Worm (Caenorhabditis elegans): ENCODE measurements around the gene hot-2.

Gene hot-2

DNA sequence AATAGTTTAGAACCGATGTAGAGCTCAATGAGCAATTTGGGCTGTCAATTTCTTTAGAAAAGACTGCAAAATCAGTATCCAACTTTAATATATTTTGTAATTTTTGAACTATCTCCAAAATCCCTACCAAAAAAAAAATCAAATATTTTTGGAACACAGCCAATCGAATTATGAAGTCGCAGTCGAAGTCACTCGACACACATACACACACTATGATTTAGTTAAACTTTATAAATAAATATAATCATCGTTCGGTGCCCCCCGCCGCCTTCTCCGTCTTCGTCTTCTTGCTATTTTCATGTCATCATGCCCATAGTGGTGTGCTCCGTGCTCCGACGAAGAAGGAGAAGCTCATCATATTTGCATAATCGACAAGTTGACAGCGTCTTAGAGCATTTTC is 2.5 kb downstream of the hot-2 start:
- TF ChIP-seq mep-1 (tag; optimal IDR thresholded peaks at IDR 0.05), result no peak
- TF ChIP-seq hpl-2 (GFP tag; optimal IDR thresholded peaks at IDR 0.05), result no peak
- TF ChIP-seq nhr-19 (GFP tag; conservative IDR thresholded peaks at IDR 0.05), result no peak

DNA sequence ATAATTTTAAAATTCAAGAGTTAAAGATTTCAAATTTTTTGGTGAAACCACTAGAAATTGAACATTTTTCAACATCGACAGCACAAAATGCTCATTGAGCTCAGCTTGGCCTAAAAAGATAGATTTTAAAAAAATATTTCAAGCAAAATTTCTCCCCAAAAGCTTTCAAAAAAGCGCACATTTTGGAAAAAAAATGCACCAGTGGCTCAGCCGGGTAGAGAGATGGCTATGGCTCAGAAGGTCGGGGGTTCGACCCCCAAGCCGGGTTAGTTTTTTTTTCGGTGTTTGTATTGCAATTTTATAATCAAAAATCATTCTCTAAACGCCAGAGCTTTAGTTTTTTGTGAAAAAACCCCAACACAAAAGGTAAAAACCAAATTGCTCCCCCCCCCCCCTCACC is 3.2 kb downstream of the hot-2 start:
- TF ChIP-seq nhr-19 (GFP tag; conservative IDR thresholded peaks at IDR 0.05) (0 out of 2 replicates have a peak, but pooled peaks have one; percentile 2), ces-1 (GFP tag; optimal IDR thresholded peaks at IDR 0.05) (no peak)

DNA sequence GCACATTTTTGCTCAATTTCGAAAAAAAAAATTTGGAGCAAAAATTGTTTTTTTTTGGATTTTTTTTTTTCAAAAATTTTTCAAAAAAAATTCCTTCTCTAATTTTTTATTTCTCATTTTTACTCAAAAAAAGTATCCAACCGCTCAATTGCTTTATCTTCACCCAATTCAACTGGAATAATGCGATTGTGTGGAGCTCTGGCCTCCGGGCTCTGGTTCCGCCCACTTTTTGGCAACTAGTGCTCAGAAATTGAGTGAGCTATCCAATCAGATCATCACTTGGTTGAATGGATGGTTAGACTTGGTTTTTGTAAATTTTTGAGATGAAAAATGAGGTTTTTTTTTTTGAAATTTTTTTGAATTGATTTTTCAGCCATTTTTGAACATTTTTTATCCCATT is 4.3 kb downstream of the hot-2 start:
- TF ChIP-seq efl-1 (optimal IDR thresholded peaks at IDR 0.05), result no peak
- peak in 1 of 2 experiments; percentile 49 for TF ChIP-seq efl-1 (GFP tag; optimal IDR thresholded peaks at IDR 0.05 in 1 of 2)
- no peak for TF ChIP-seq mdl-1 (tag; optimal IDR thresholded peaks at IDR 0.05)
- TF ChIP-seq unc-86 (tag; optimal IDR thresholded peaks at IDR 0.05), result no peak
- TF ChIP-seq C04F5.9 (tag; optimal IDR thresholded peaks at IDR 0.05), result no peak
- no peak for TF ChIP-seq ceh-63 (GFP tag; optimal IDR thresholded peaks at IDR 0.05)
- no peak for TF ChIP-seq unc-62 (GFP tag; optimal IDR thresholded peaks at IDR 0.05)
- no peak for TF ChIP-seq xbp-1 (tag; optimal IDR thresholded peaks at IDR 0.05)
- no peak for TF ChIP-seq elt-2 (tag; optimal IDR thresholded peaks at IDR 0.05)
- TF ChIP-seq Y116A8C.19 (tag; optimal IDR thresholded peaks at IDR 0.05; ENCODE audit: borderline replicate concordance), result no peak
- no peak for TF ChIP-seq egl-13 (tag; optimal IDR thresholded peaks at IDR 0.05)
- peak; percentile 5 for TF ChIP-seq lin-14 (GFP tag; optimal IDR thresholded peaks at IDR 0.05)
- TF ChIP-seq nhr-85 (tag), result peak; percentile 17
- no peak for TF ChIP-seq vab-15 (tag; optimal IDR thresholded peaks at IDR 0.05)

DNA sequence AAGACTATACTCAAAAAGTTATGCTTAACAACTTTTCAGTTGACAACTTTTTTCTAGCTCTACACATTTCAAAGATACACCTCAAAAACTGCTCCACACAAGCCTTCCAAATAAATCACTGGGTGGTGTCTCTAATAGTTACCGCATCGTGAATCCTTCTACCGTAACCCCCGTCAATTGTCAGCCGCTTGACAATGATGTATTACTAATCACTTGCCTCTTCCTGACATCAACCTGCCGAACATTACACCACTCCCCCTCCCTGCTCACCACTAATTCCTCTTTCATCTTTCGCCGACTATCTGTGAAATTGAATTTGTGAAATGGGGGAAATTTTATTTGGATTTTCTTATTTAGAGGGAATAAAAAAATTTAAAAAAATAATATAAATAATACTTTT is 7.1 kb downstream of the hot-2 start:
- TF ChIP-seq lin-14 (GFP tag; optimal IDR thresholded peaks at IDR 0.05), result peak; percentile 23
- TF ChIP-seq nhr-85 (tag), result peak; percentile 64
- no peak for TF ChIP-seq nhr-12 (tag; optimal IDR thresholded peaks at IDR 0.05)
- TF ChIP-seq lin-39 (tag; optimal IDR thresholded peaks at IDR 0.05), result no peak

DNA sequence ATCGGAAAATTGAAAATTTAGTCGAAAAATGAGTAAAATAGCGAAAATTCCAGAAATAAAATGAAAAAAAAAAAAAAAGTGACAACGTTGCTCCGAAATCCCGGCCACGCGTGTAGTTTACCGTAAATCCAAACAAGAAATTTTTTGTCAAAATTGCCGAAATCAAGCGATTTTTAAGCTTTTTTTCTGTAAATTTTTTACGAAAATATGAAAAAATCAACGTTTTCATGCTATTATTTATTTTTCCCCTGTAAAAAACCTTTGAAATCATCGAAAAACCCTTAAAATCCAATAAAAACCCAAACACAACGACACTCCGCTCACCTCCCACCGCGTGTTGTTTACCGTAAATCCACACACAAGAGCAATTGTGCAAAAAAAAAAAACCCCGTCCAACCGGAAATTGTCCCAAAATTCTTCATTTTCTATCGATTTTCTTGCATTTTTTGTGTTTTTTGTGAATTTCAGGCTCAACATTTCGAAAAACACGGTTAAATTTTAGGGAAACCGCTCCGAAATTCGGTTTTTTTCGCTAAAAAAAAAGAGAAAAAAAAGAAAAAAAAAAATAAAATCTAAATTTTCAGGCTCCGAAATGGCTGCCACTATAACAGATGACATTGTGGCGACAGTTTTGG is 15.5 kb downstream of the hot-2 start, which contains the start of the genes Y39B6A.3 and pph-5:
TSS of gene Y39B6A.3 (minus strand) at position 51 of the 635 bp plus-strand sequence.
TSS of gene pph-5 (plus strand) at position 585 of the 635 bp plus-strand sequence.
- TF ChIP-seq isw-1 (GFP tag; IDR thresholded peaks at IDR 0.05) (peak; percentile 61), irx-1 (tag; optimal IDR thresholded peaks at IDR 0.05) (peak; percentile 59), unc-130 (tag; optimal IDR thresholded peaks at IDR 0.05) (no peak), lin-39 (tag; optimal IDR thresholded peaks at IDR 0.05) (peak; percentile 23), lsy-2 (tag; optimal IDR thresholded peaks at IDR 0.05) (peak; percentile 42 to 73), Y116A8C.19 (tag; optimal IDR thresholded peaks at IDR 0.05; ENCODE audit: borderline replicate concordance) (no peak), pax-3 (tag; optimal IDR thresholded peaks at IDR 0.05) (peak; percentile 38), C16A3.4 (tag; optimal IDR thresholded peaks at IDR 0.05) (peak; percentile 18), lin-15B (tag; optimal IDR thresholded peaks at IDR 0.05) (peak; percentile 44), F16B12.6 (tag; optimal IDR thresholded peaks at IDR 0.05) (peak; percentile 1), nhr-77 (tag; optimal IDR thresholded peaks at IDR 0.05) (peak; percentile 49), C34B4.2 (tag; optimal IDR thresholded peaks at IDR 0.05) (no peak), unc-86 (tag; optimal IDR thresholded peaks at IDR 0.05) (peak; percentile 48), blmp-1 (tag; optimal IDR thresholded peaks at IDR 0.05) (peak; percentile 21), dpl-1 (GFP tag; optimal IDR thresholded peaks at IDR 0.05) (peak; percentile 36 to 52 (median 36)), efl-1 (optimal IDR thresholded peaks at IDR 0.05) (peak; percentile 30 to 52), efl-1 (GFP tag; optimal IDR thresholded peaks at IDR 0.05 in 1 of 2) (peak; percentile 26 to 88), C04F5.9 (tag; optimal IDR thresholded peaks at IDR 0.05) (no peak), lin-35 (GFP tag; optimal IDR thresholded peaks at IDR 0.05) (peak; percentile 49 to 53), nhr-19 (GFP tag; conservative IDR thresholded peaks at IDR 0.05) (peak; percentile 66), skn-1 (tag; optimal IDR thresholded peaks at IDR 0.05) (peak; percentile 9), sox-4 (tag; optimal IDR thresholded peaks at IDR 0.05) (no peak), mep-1 (tag; optimal IDR thresholded peaks at IDR 0.05) (peak; percentile 44), snu-23 (GFP tag; optimal IDR thresholded peaks at IDR 0.05) (peak; percentile 78), snpc-4 (tag; optimal IDR thresholded peaks at IDR 0.05) (peak; percentile 46), hlh-4 (tag; optimal IDR thresholded peaks at IDR 0.05) (no peak), tbx-2 (tag; optimal IDR thresholded peaks at IDR 0.05) (peak; percentile 61), xbp-1 (tag; optimal IDR thresholded peaks at IDR 0.05) (peak; percentile 70), swsn-7 (tag; optimal IDR thresholded peaks at IDR 0.05) (peak; percentile 56), unc-98 (GFP tag; IDR thresholded peaks at IDR 0.05) (no peak), efl-3 (GFP tag; optimal IDR thresholded peaks at IDR 0.05) (no peak), egl-13 (tag; optimal IDR thresholded peaks at IDR 0.05) (no peak), nhr-71 (tag; optimal IDR thresholded peaks at IDR 0.05) (no peak), fkh-8 (tag; optimal IDR thresholded peaks at IDR 0.05) (peak; percentile 65)
